Worm (Caenorhabditis elegans) whole organism, L3 larva: Measurements from ENCODE around the gene srd-45.

Experiments
- egl-27 ChIP-seq: sonication (generic microtip); optimal IDR thresholded peaks from 4 replicates; lab custom pipeline; 2017; ENCODE audit warnings: missing biosample characterization, missing genetic modification reagents, missing genetic modification characterization
- elt-3 ChIP-seq, 3 experiments: fragments of 150-350 bp in 1 of 3; sonication (generic microtip) in 2 of 3; optimal IDR thresholded peaks; 2 replicates in 2 of 3; 4 replicates in 1 of 3; lab custom pipeline; 2014 to 2017; ENCODE audit warnings: missing biosample characterization in 3 of 3, missing genetic modification characterization in 3 of 3
- nfya-1 ChIP-seq: sonication (generic microtip); optimal IDR thresholded peaks from 2 replicates; lab custom pipeline; 2017; ENCODE audit warnings: missing genetic modification characterization, mild to moderate bottlenecking, missing compliant biosample characterization, antibody characterized with exemption, moderate library complexity; ENCODE audit not compliant: insufficient read depth
- nhr-28 ChIP-seq: fragments of 150-350 bp; optimal IDR thresholded peaks from 2 replicates; lab custom pipeline; 2014; ENCODE audit warnings: missing biosample characterization, missing genetic modification characterization
- pha-4 ChIP-seq: fragments of 150-350 bp; optimal IDR thresholded peaks from 2 replicates; lab custom pipeline; 2014; ENCODE audit warnings: missing biosample characterization, missing genetic modification reagents, missing genetic modification characterization
- unc-62 ChIP-seq: fragments of 150-350 bp; sonication (generic microtip); optimal IDR thresholded peaks from 4 replicates; lab custom pipeline; 2014; ENCODE audit warnings: missing biosample characterization, missing genetic modification reagents, missing genetic modification characterization

DNA sequence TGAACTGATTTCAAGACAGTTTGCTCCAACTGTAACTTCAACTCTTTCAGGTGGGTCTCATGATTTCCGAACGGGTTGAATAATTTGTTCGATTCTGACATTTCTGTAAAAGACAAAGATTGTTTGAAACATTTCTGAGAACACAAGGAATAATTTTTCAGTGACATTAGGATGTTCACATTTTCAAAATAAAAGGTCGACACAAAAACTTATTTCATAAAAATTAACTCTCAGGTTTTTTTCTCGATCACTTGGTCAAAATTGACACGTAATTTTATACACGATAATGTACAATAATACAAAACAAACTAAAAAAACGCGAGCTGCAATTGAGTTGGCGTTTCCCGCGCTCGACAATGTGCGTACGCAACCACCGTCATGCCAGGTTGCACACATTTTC is 42.5 kb downstream of the srd-45 start, which contains the start of gene rif-1.2:
- TF ChIP-seq nfya-1 (tag; lab: Kevin White, UChicago) (no peak), pha-4 (no peak), egl-27 (tag; lab: Kevin White, UChicago) (no peak), elt-3 (tag; optimal IDR thresholded peaks at IDR 0.05; lab: Kevin White, UChicago) (no peak), nhr-28 (no peak), unc-62 (GFP tag; lab: Kevin White, UChicago) (no peak)
